Fruit fly (Drosophila melanogaster) whole organism, embryonic: Measurements from ENCODE around the gene Shaw.
A peak's percentile ranks its signal among the peaks of the same experiment; 100 is the strongest.

Experiments
- Ada2b ChIP-seq: fragments of 200-800 bp; sonication (Bioruptor generic); IDR thresholded peaks from 2 replicates; pipeline ENCODE4 v1.3.6; 2022; ENCODE audit warnings: missing biosample characterization, missing genetic modification characterization
- Atf3 ChIP-seq: fragments of 200-800 bp; sonication (Bioruptor generic); optimal IDR thresholded peaks from 3 replicates; lab custom pipeline; 2016; ENCODE audit warnings: missing biosample characterization, missing genetic modification characterization
- Atf6 ChIP-seq: fragments of 200-800 bp; sonication (Bioruptor generic); IDR thresholded peaks from 2 replicates; pipeline ENCODE4 v1.3.6; 2022; ENCODE audit warnings: missing biosample characterization, missing genetic modification characterization
- C15 ChIP-seq: fragments of 200-800 bp; sonication (Bioruptor generic); IDR thresholded peaks from 3 replicates; pipeline ENCODE4 v1.3.6; 2022; ENCODE audit warnings: missing biosample characterization, missing genetic modification characterization
- CG10654 ChIP-seq: fragments of 200-800 bp; sonication (Bioruptor generic); optimal IDR thresholded peaks from 2 replicates; lab custom pipeline; 2016; ENCODE audit warnings: missing biosample characterization, missing genetic modification characterization
- CG11398 ChIP-seq: fragments of 200-800 bp; sonication (Bioruptor generic); optimal IDR thresholded peaks from 2 replicates; lab custom pipeline; 2016; ENCODE audit warnings: missing biosample characterization, missing genetic modification characterization
- CG12659 ChIP-seq: fragments of 200-800 bp; sonication (Bioruptor generic); optimal IDR thresholded peaks from 3 replicates; lab custom pipeline; 2017; ENCODE audit warnings: mild to moderate bottlenecking, missing biosample characterization, missing genetic modification reagents, missing genetic modification characterization
- CG12942 ChIP-seq: fragments of 200-800 bp; sonication (Bioruptor generic); optimal IDR thresholded peaks from 3 replicates; lab custom pipeline; 2016; ENCODE audit warnings: missing biosample characterization, missing genetic modification characterization
- CG14014 ChIP-seq: fragments of 200-800 bp; sonication (Bioruptor generic); IDR thresholded peaks from 2 replicates; pipeline ENCODE4 v1.3.6; 2022; ENCODE audit warnings: missing biosample characterization, missing genetic modification characterization
- CG14667 ChIP-seq: fragments of 200-800 bp; sonication (Bioruptor generic); IDR thresholded peaks from 2 replicates; pipeline ENCODE4 v1.3.6; 2022; ENCODE audit warnings: missing biosample characterization, missing genetic modification characterization
- CG15269 ChIP-seq: fragments of 200-800 bp; sonication (Bioruptor generic); optimal IDR thresholded peaks from 2 replicates; lab custom pipeline; 2018; ENCODE audit warnings: missing biosample characterization, mild to moderate bottlenecking, missing genetic modification characterization, moderate library complexity
- CG15601 ChIP-seq: fragments of 200-800 bp; sonication (Bioruptor generic); optimal IDR thresholded peaks from 3 replicates; lab custom pipeline; 2019; ENCODE audit warnings: missing biosample characterization, mild to moderate bottlenecking, missing genetic modification characterization, moderate library complexity
- CG17186 ChIP-seq: fragments of 200-800 bp; sonication (Bioruptor generic); optimal IDR thresholded peaks from 3 replicates; lab custom pipeline; 2017; ENCODE audit warnings: missing biosample characterization, missing genetic modification reagents, missing genetic modification characterization
- CG17328 ChIP-seq: fragments of 200-800 bp; sonication (Bioruptor generic); IDR thresholded peaks from 2 replicates; pipeline ENCODE4 v1.3.6; 2022; ENCODE audit warnings: missing biosample characterization, missing genetic modification characterization
- CG32767 ChIP-seq: fragments of 200-800 bp; sonication (Bioruptor generic); IDR thresholded peaks from 2 replicates; pipeline ENCODE4 v1.3.6; 2022; ENCODE audit warnings: missing biosample characterization, missing genetic modification characterization
- CG34376 ChIP-seq: fragments of 200-800 bp; sonication (Bioruptor generic); optimal IDR thresholded peaks from 2 replicates; lab custom pipeline; 2018; ENCODE audit warnings: missing biosample characterization, mild to moderate bottlenecking, missing genetic modification characterization
- CG42726 ChIP-seq: fragments of 200-800 bp; sonication (Bioruptor generic); IDR thresholded peaks from 2 replicates; pipeline ENCODE4 v1.3.6; 2022; ENCODE audit warnings: missing biosample characterization, missing genetic modification characterization; ENCODE audit not compliant: partially characterized antibody
- CG4360 ChIP-seq: fragments of 200-800 bp; sonication (Bioruptor generic); IDR thresholded peaks from 2 replicates; pipeline ENCODE4 v1.3.6; 2022; ENCODE audit warnings: missing biosample characterization, missing genetic modification characterization
- CG6689 ChIP-seq: fragments of 200-800 bp; sonication (Bioruptor generic); IDR thresholded peaks from 2 replicates; pipeline ENCODE4 v1.3.6; 2022; ENCODE audit warnings: missing biosample characterization, missing genetic modification characterization
- CG6765 ChIP-seq: fragments of 200-800 bp; sonication (Bioruptor generic); optimal IDR thresholded peaks from 3 replicates; lab custom pipeline; 2017; ENCODE audit warnings: missing biosample characterization, mild to moderate bottlenecking, missing genetic modification characterization
- CG7839 ChIP-seq: fragments of 200-800 bp; sonication (Bioruptor generic); optimal IDR thresholded peaks from 3 replicates; lab custom pipeline; 2018; ENCODE audit warnings: missing biosample characterization, mild to moderate bottlenecking, missing genetic modification characterization, moderate library complexity
- CG9727 ChIP-seq: fragments of 200-800 bp; sonication (Bioruptor generic); optimal IDR thresholded peaks from 3 replicates; lab custom pipeline; 2017; ENCODE audit warnings: missing biosample characterization, mild to moderate bottlenecking, missing genetic modification characterization
- Camta ChIP-seq: fragments of 200-800 bp; sonication (Bioruptor generic); optimal IDR thresholded peaks from 2 replicates; lab custom pipeline; 2016; ENCODE audit warnings: missing biosample characterization, missing genetic modification characterization
- D19B ChIP-seq: fragments of 200-800 bp; sonication (Bioruptor generic); optimal IDR thresholded peaks from 2 replicates; lab custom pipeline; 2017; ENCODE audit warnings: missing biosample characterization, mild to moderate bottlenecking, missing genetic modification characterization
- Ets97D ChIP-seq: fragments of 200-800 bp; sonication (Bioruptor generic); optimal IDR thresholded peaks from 3 replicates; lab custom pipeline; 2016; ENCODE audit warnings: missing biosample characterization, missing genetic modification characterization
- HmgZ ChIP-seq: fragments of 200-800 bp; sonication (Bioruptor generic); optimal IDR thresholded peaks from 2 replicates; lab custom pipeline; 2018; ENCODE audit warnings: missing biosample characterization, mild to moderate bottlenecking, missing genetic modification characterization
- Myb ChIP-seq: fragments of 200-800 bp; sonication (Bioruptor generic); optimal IDR thresholded peaks from 2 replicates; lab custom pipeline; 2016; ENCODE audit warnings: missing biosample characterization, missing genetic modification characterization
- Nf-YC ChIP-seq: fragments of 200-800 bp; optimal IDR thresholded peaks from 3 replicates; lab custom pipeline; 2019; ENCODE audit warnings: missing biosample characterization, mild to moderate bottlenecking, missing genetic modification characterization, moderate library complexity
- Opbp ChIP-seq: fragments of 200-800 bp; sonication (Bioruptor generic); IDR thresholded peaks from 3 replicates; pipeline ENCODE4 v1.3.6; 2022; ENCODE audit warnings: missing biosample characterization, missing genetic modification characterization; ENCODE audit not compliant: partially characterized antibody
- PHDP ChIP-seq: fragments of 200-800 bp; sonication (Bioruptor generic); optimal IDR thresholded peaks from 3 replicates; lab custom pipeline; 2018; ENCODE audit warnings: missing biosample characterization, mild to moderate bottlenecking, missing genetic modification characterization, moderate library complexity
- Sin3A ChIP-seq: fragments of >200 bp; optimal IDR thresholded peaks from 2 replicates; lab custom pipeline; 2018
- Trl ChIP-seq, 3 experiments: fragments of >200 bp in 2 of 3; fragments of 200-800 bp in 1 of 3; sonication (Bioruptor generic) in 1 of 3; optimal IDR thresholded peaks; 2 replicates in 1 of 3; 3 replicates in 2 of 3; lab custom pipeline; 2016 to 2017; ENCODE audit warnings: missing biosample characterization in 1 of 3, missing genetic modification characterization in 1 of 3
- ac ChIP-seq: fragments of 200-800 bp; sonication (Bioruptor generic); optimal IDR thresholded peaks from 3 replicates; lab custom pipeline; 2017; ENCODE audit warnings: missing biosample characterization, mild to moderate bottlenecking, missing genetic modification characterization
- bab2 ChIP-seq: fragments of 200-800 bp; sonication (Bioruptor generic); optimal IDR thresholded peaks from 2 replicates; lab custom pipeline; 2016; ENCODE audit warnings: missing biosample characterization, missing genetic modification characterization
- btn ChIP-seq: fragments of 200-800 bp; sonication (Bioruptor generic); optimal IDR thresholded peaks from 2 replicates; lab custom pipeline; 2016; ENCODE audit warnings: missing biosample characterization, missing genetic modification characterization
- corto ChIP-seq: fragments of 200-800 bp; sonication (Bioruptor generic); optimal IDR thresholded peaks from 2 replicates; lab custom pipeline; 2016; ENCODE audit warnings: missing biosample characterization, mild to moderate bottlenecking, missing genetic modification characterization, moderate library complexity
- croc ChIP-seq: fragments of 200-800 bp; sonication (Bioruptor generic); conservative IDR thresholded peaks from 3 replicates; pipeline ENCODE4 v1.3.6; 2022; ENCODE audit warnings: missing biosample characterization, missing genetic modification characterization
- danr ChIP-seq: fragments of 200-800 bp; sonication (Bioruptor generic); IDR thresholded peaks from 2 replicates; pipeline ENCODE4 v1.3.6; 2022; ENCODE audit warnings: missing biosample characterization, missing genetic modification characterization
- fd64A ChIP-seq: fragments of 200-800 bp; sonication (Bioruptor generic); optimal IDR thresholded peaks from 3 replicates; lab custom pipeline; 2018; ENCODE audit warnings: missing biosample characterization, mild to moderate bottlenecking, missing genetic modification characterization
- fru ChIP-seq: fragments of >200 bp; optimal IDR thresholded peaks from 2 replicates; lab custom pipeline; 2017
- ftz-f1 ChIP-seq: fragments of 200-800 bp; sonication (Bioruptor generic); optimal IDR thresholded peaks from 2 replicates; lab custom pipeline; 2016; ENCODE audit warnings: missing biosample characterization, missing genetic modification characterization
- inv ChIP-seq: fragments of 200-800 bp; sonication (Bioruptor generic); IDR thresholded peaks from 2 replicates; pipeline ENCODE4 v1.3.6; 2022; ENCODE audit warnings: missing biosample characterization, missing genetic modification characterization; ENCODE audit not compliant: partially characterized antibody
- lola ChIP-seq, 3 experiments: fragments of >200 bp in 2 of 3; fragments of 200-800 bp in 1 of 3; sonication (Bioruptor generic) in 1 of 3; optimal IDR thresholded peaks; 2 replicates each; lab custom pipeline; 2017 to 2019; ENCODE audit warnings: missing biosample characterization in 3 of 3, missing genetic modification characterization in 3 of 3, mild to moderate bottlenecking in 1 of 3, moderate library complexity in 1 of 3
- nau ChIP-seq: fragments of 200-800 bp; sonication (Bioruptor generic); optimal IDR thresholded peaks from 3 replicates; lab custom pipeline; 2017; ENCODE audit warnings: missing biosample characterization, mild to moderate bottlenecking, missing genetic modification characterization, missing genetic modification reagents
- nerfin-1 ChIP-seq: fragments of 200-800 bp; sonication (Bioruptor generic); optimal IDR thresholded peaks from 3 replicates; lab custom pipeline; 2019; ENCODE audit warnings: missing biosample characterization, mild to moderate bottlenecking, missing genetic modification characterization, moderate library complexity
- repo ChIP-seq: fragments of 200-800 bp; sonication (Bioruptor generic); optimal IDR thresholded peaks from 2 replicates; lab custom pipeline; 2016; ENCODE audit warnings: missing biosample characterization, missing genetic modification characterization
- sr ChIP-seq: fragments of 200-800 bp; sonication (Bioruptor generic); IDR thresholded peaks from 3 replicates; pipeline ENCODE4 v1.3.6; 2022; ENCODE audit warnings: missing biosample characterization, missing genetic modification characterization
- tna ChIP-seq: fragments of 200-800 bp; sonication (Bioruptor generic); IDR thresholded peaks from 2 replicates; pipeline ENCODE4 v1.3.6; 2022; ENCODE audit warnings: missing biosample characterization, missing genetic modification characterization; ENCODE audit not compliant: partially characterized antibody
- usp ChIP-seq: fragments of >200 bp; optimal IDR thresholded peaks from 2 replicates; lab custom pipeline; 2017; ENCODE audit warnings: missing biosample characterization, missing genetic modification characterization
- z ChIP-seq: fragments of 200-800 bp; sonication (Bioruptor generic); IDR thresholded peaks from 3 replicates; pipeline ENCODE4 v1.3.6; 2022; ENCODE audit warnings: missing biosample characterization, missing genetic modification characterization

The Shaw gene

DNA sequence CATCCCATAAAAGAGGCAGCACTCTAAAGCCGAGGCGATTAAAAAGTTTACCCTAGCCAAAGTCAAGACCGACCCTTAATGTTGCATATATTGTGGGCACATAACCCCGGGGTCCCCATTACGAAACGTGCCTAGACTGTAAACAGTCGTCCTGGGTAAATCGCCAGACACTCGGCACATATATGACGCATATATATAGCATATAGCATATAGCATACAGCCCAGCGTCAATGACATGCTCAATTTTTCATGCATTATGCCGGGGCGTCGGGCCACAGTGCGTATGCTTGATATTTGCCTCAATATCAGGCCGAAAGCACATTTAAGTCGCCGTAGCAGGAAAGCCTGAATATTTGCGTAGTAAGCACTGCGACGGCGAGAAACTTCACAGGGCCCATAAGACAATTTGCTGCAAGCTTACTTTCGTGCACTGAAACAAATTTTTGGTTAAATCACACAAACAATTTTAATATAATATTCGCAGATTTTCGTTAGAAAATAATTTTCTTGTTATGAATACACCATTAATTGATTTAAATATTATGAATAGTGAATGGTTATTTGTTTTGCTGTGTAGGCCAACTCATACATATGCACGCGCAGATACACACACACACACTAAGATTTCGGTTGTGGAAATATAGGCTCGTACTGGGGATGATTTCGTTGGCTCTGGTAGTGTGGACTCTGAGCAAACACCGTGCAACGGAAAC, 37.0 kb downstream of the Shaw start (continued):
- no peak for TF ChIP-seq Opbp (GFP tag; lab: Robert Waterston, UW)
- no peak for TF ChIP-seq tna (GFP tag; lab: Robert Waterston, UW)
- TF ChIP-seq CG15601 (tag; lab: Kevin White, UChicago): no peak
- no peak for TF ChIP-seq D19B (GFP tag; lab: Kevin White, UChicago)
- no peak for TF ChIP-seq fd64A (GFP tag; lab: Kevin White, UChicago)
- no peak for TF ChIP-seq repo (GFP tag; lab: Kevin White, UChicago)
- TF ChIP-seq Camta (GFP tag; lab: Kevin White, UChicago): no peak
- no peak for TF ChIP-seq Atf3
- no peak for TF ChIP-seq CG4360 (GFP tag; lab: Robert Waterston, UW)
- TF ChIP-seq CG7839 (tag; lab: Kevin White, UChicago): peak; percentile 55
- TF ChIP-seq danr (GFP tag; lab: Robert Waterston, UW): no peak
- no peak for TF ChIP-seq CG12942 (GFP tag; lab: Kevin White, UChicago)
- TF ChIP-seq CG14014: 0 out of 2 replicates have a peak, but pooled peaks have one; percentile 13
- no peak for TF ChIP-seq CG11398 (GFP tag; lab: Kevin White, UChicago)
- TF ChIP-seq croc: no peak
- TF ChIP-seq Sin3A (lab: Kevin White, UChicago): no peak
- no peak for TF ChIP-seq CG32767 (GFP tag; lab: Robert Waterston, UW)
- no peak for TF ChIP-seq Trl (optimal IDR thresholded peaks at IDR 0.05; lab: Kevin White, UChicago)
- TF ChIP-seq Trl (GFP tag; optimal IDR thresholded peaks at IDR 0.05; lab: Kevin White, UChicago): no peak
- TF ChIP-seq CG17328 (GFP tag; lab: Robert Waterston, UW): peak; percentile 39; the same call in 1 of the 2 replicates
- peak; percentile 44 for TF ChIP-seq CG9727
- no peak for TF ChIP-seq Nf-YC
- peak; percentile 25 for TF ChIP-seq CG12659 (GFP tag; lab: Kevin White, UChicago)
- no peak for TF ChIP-seq CG42726 (GFP tag; lab: Robert Waterston, UW)
- peak; percentile 43; the same call in 1 of the 2 replicates for TF ChIP-seq Ada2b (GFP tag; lab: Robert Waterston, UW)
- TF ChIP-seq CG6765 (GFP tag; lab: Kevin White, UChicago): peak; percentile 24
- TF ChIP-seq z (GFP tag; lab: Robert Waterston, UW): no peak
- peak; percentile 10 for TF ChIP-seq HmgZ
- no peak for TF ChIP-seq ac (GFP tag; lab: Kevin White, UChicago)
- TF ChIP-seq ftz-f1 (GFP tag; lab: Kevin White, UChicago): no peak
- TF ChIP-seq inv (GFP tag; lab: Robert Waterston, UW): no peak
- no peak for TF ChIP-seq nau (GFP tag; lab: Kevin White, UChicago)
- TF ChIP-seq CG14667 (GFP tag; lab: Robert Waterston, UW): no peak
- no peak for TF ChIP-seq corto (GFP tag; lab: Kevin White, UChicago)
- no peak for TF ChIP-seq sr (GFP tag; lab: Robert Waterston, UW)
- TF ChIP-seq nerfin-1: no peak
- TF ChIP-seq CG10654 (GFP tag; lab: Kevin White, UChicago): no peak
- TF ChIP-seq fru: no peak
- no peak for TF ChIP-seq bab2 (GFP tag; lab: Kevin White, UChicago)
- TF ChIP-seq lola (GFP tag; optimal IDR thresholded peaks at IDR 0.05; lab: Kevin White, UChicago): no peak
- TF ChIP-seq CG17186 (GFP tag; lab: Kevin White, UChicago): no peak
- TF ChIP-seq C15: no peak
- peak; percentile 33; the same call in 1 of the 2 replicates for TF ChIP-seq CG6689 (GFP tag; lab: Robert Waterston, UW)
- no peak for TF ChIP-seq btn (GFP tag; lab: Kevin White, UChicago)
- no peak for TF ChIP-seq usp (GFP tag; lab: Kevin White, UChicago)
- TF ChIP-seq PHDP: no peak
- no peak for TF ChIP-seq CG34376 (GFP tag; lab: Kevin White, UChicago)
- TF ChIP-seq Ets97D: no peak
- TF ChIP-seq Atf6 (GFP tag; lab: Robert Waterston, UW): peak; percentile 68
- peak; percentile 54 for TF ChIP-seq CG15269
- TF ChIP-seq Myb (GFP tag; lab: Kevin White, UChicago): no peak
